Worm (Caenorhabditis elegans): ENCODE results near the gene tmem-135.

The tmem-135 gene

ce11 chrX:4673165-4673756, at the start of gene tmem-135:
Gene tmem-135, plus strand, starts transcription at chrX:4673706.
- TF ChIP-seq pha-4 (tag; optimal IDR thresholded peaks at IDR 0.05): no peak
- no peak for TF ChIP-seq unc-62 (GFP tag; optimal IDR thresholded peaks at IDR 0.05)
- TF ChIP-seq mls-2 (tag; optimal IDR thresholded peaks at IDR 0.05): no peak
- no peak for TF ChIP-seq nhr-2 (tag; optimal IDR thresholded peaks at IDR 0.05)
- TF ChIP-seq mab-5 (tag; optimal IDR thresholded peaks at IDR 0.05): no peak
- TF ChIP-seq M03D4.4 (tag; optimal IDR thresholded peaks at IDR 0.05): no peak

DNA sequence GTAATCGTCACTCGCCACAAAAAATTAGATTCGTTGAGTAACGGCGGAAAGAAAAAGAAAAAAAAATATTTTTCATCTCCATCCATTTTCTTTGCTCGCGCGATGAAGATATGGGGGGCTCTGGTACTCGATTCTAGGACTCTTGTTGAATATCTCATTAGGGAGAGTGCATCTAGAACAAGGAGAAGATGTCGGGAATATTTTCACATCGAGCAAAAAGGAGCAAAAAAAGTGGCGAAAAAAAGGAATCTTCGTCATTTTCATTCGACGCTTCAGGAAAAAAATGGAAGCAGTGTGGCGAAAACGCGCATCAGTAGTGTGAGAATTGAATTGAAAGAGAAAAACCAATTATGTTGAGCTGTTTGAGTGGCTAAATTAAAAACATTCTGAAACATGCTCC, 49.8 kb upstream of the tmem-135 start:
- TF ChIP-seq sptf-1 (tag; optimal IDR thresholded peaks at IDR 0.05) (no peak), ces-1 (GFP tag; optimal IDR thresholded peaks at IDR 0.05) (peak; percentile 70)

- no peak for TF ChIP-seq ces-1 (GFP tag; optimal IDR thresholded peaks at IDR 0.05)
- TF ChIP-seq ceh-39 (tag; optimal IDR thresholded peaks at IDR 0.05): no peak
- TF ChIP-seq sptf-1 (tag; optimal IDR thresholded peaks at IDR 0.05): no peak
- TF ChIP-seq nhr-12 (tag; optimal IDR thresholded peaks at IDR 0.05): no peak
- no peak for TF ChIP-seq lsy-2 (tag; optimal IDR thresholded peaks at IDR 0.05)
- no peak for TF ChIP-seq drap-1 (GFP tag; optimal IDR thresholded peaks at IDR 0.05)
- no peak for TF ChIP-seq blmp-1 (tag; optimal IDR thresholded peaks at IDR 0.05)
- no peak for TF ChIP-seq elt-3 (tag; optimal IDR thresholded peaks at IDR 0.05)
- no peak for TF ChIP-seq snpc-4 (tag; optimal IDR thresholded peaks at IDR 0.05)
- TF ChIP-seq lin-32 (GFP tag; optimal IDR thresholded peaks at IDR 0.05): no peak
- no peak for TF ChIP-seq hlh-1 (tag; optimal IDR thresholded peaks at IDR 0.05)
- no peak for TF ChIP-seq nhr-2 (tag; optimal IDR thresholded peaks at IDR 0.05)
Measured at ce11 chrX:4625080-4625479, 48.4 kb upstream of the tmem-135 start.

DNA sequence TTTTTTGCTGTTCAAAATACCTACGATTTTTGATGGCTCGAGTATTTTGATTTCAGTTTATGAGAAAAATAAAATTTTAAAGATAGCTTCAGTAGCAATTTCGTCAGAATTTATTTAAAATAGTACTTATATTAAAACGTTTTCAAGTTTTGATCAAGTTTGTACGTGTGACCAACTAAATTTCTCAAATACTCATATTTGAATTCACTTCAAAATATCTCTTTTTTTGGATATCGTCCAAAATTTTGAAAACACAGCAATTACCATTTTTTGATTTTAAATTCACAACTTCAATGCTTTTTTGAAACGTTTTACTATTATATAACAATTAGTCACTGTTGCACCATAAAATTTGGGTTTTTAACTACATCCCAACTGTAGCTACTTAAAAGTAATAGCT, 46.6 kb upstream of the tmem-135 start:
- no peak for TF ChIP-seq ham-2 (GFP tag; optimal IDR thresholded peaks at IDR 0.05)

DNA sequence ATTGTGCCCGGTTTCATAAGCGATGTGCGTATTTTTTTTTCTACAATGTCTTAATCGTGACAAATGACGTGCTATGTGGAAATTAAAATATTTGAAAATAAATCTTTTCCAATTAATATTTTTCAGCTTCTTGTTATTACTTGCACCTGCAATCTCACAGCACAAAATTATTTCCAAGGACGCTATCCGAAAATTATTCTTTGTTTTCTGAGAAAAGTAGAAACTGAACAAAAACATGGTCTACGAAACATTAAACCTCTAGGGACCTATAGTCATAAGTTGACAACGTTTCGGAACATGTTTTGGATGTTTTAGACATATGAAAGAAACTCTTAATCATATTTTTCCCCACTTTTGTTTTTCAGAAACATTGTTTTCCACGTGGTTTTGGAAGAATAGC, 45.2 kb upstream of the tmem-135 start:
- TF ChIP-seq drap-1 (GFP tag; optimal IDR thresholded peaks at IDR 0.05) (no peak), sem-2 (GFP tag; optimal IDR thresholded peaks at IDR 0.05) (no peak), lin-32 (GFP tag; optimal IDR thresholded peaks at IDR 0.05) (no peak), mls-2 (tag; optimal IDR thresholded peaks at IDR 0.05) (no peak), pha-4 (tag; optimal IDR thresholded peaks at IDR 0.05) (no peak), nhr-12 (tag; optimal IDR thresholded peaks at IDR 0.05) (no peak), nhr-237 (tag; optimal IDR thresholded peaks at IDR 0.05) (no peak), ceh-39 (tag; optimal IDR thresholded peaks at IDR 0.05) (no peak), elt-1 (tag; optimal IDR thresholded peaks at IDR 0.05; ENCODE audit: borderline replicate concordance, insufficient read depth) (no peak), unc-62 (GFP tag; optimal IDR thresholded peaks at IDR 0.05) (no peak), zip-8 (tag; optimal IDR thresholded peaks at IDR 0.05) (no peak), hlh-1 (tag; optimal IDR thresholded peaks at IDR 0.05) (no peak), cnd-1 (tag; optimal IDR thresholded peaks at IDR 0.05) (no peak), flh-1 (GFP tag; optimal IDR thresholded peaks at IDR 0.05) (no peak), M03D4.4 (tag; optimal IDR thresholded peaks at IDR 0.05) (no peak), snpc-4 (tag; optimal IDR thresholded peaks at IDR 0.05) (no peak)

- TF ChIP-seq M03D4.4 (tag; optimal IDR thresholded peaks at IDR 0.05) (no peak), ztf-11 (tag; optimal IDR thresholded peaks at IDR 0.05) (no peak), unc-62 (GFP tag; optimal IDR thresholded peaks at IDR 0.05) (peak; percentile 45), ham-2 (GFP tag; optimal IDR thresholded peaks at IDR 0.05) (no peak), nhr-2 (tag; optimal IDR thresholded peaks at IDR 0.05) (no peak), cnd-1 (tag; optimal IDR thresholded peaks at IDR 0.05) (no peak), hlh-1 (tag; optimal IDR thresholded peaks at IDR 0.05) (peak; percentile 38), ces-1 (GFP tag; optimal IDR thresholded peaks at IDR 0.05) (peak; percentile 94), pha-4 (tag; optimal IDR thresholded peaks at IDR 0.05) (no peak), blmp-1 (tag; optimal IDR thresholded peaks at IDR 0.05) (no peak), nhr-76 (tag; optimal IDR thresholded peaks at IDR 0.05) (no peak)
Measured at ce11 chrX:4628817-4629575, 44.5 kb upstream of the tmem-135 start.

- TF ChIP-seq mep-1 (tag; optimal IDR thresholded peaks at IDR 0.05) (no peak), drap-1 (GFP tag; optimal IDR thresholded peaks at IDR 0.05) (no peak), bed-3 (GFP tag; optimal IDR thresholded peaks at IDR 0.05) (no peak), M03D4.4 (tag; optimal IDR thresholded peaks at IDR 0.05) (no peak), elt-3 (tag; optimal IDR thresholded peaks at IDR 0.05) (no peak), nhr-76 (tag; optimal IDR thresholded peaks at IDR 0.05) (no peak), unc-120 (tag; optimal IDR thresholded peaks at IDR 0.05; ENCODE audit: poor library complexity, severe bottlenecking) (no peak), ceh-43 (GFP tag; optimal IDR thresholded peaks at IDR 0.05) (no peak), sptf-1 (tag; optimal IDR thresholded peaks at IDR 0.05) (no peak), mab-5 (tag; optimal IDR thresholded peaks at IDR 0.05) (no peak), unc-62 (GFP tag; optimal IDR thresholded peaks at IDR 0.05) (no peak), lin-13 (tag; optimal IDR thresholded peaks at IDR 0.05) (no peak), mls-2 (tag; optimal IDR thresholded peaks at IDR 0.05) (no peak), ceh-39 (tag; optimal IDR thresholded peaks at IDR 0.05) (no peak), nhr-2 (tag; optimal IDR thresholded peaks at IDR 0.05) (no peak)
Measured at ce11 chrX:4632088-4632487, 41.4 kb upstream of the tmem-135 start, which contains the start of gene slcr-46.1. Gene slcr-46.1, plus strand, starts transcription at chrX:4632361.
